Fruit fly (Drosophila melanogaster) whole organism, embryonic: ENCODE results near the gene CG9706.

Experiments
- Ada2b ChIP-seq: fragments of 200-800 bp; sonication (Bioruptor generic); IDR thresholded peaks from 2 replicates; pipeline ENCODE4 v1.3.6; 2022; ENCODE audit warnings: missing biosample characterization, missing genetic modification characterization
- Antp ChIP-seq: fragments of 200-800 bp; sonication (Bioruptor generic); optimal IDR thresholded peaks from 3 replicates; lab custom pipeline; 2016; ENCODE audit warnings: missing biosample characterization, missing genetic modification characterization
- B-H2 ChIP-seq: fragments of 200-800 bp; sonication (Bioruptor generic); optimal IDR thresholded peaks from 2 replicates; lab custom pipeline; 2018; ENCODE audit warnings: missing biosample characterization, mild to moderate bottlenecking, missing genetic modification characterization
- CG10209 ChIP-seq: fragments of 200-800 bp; sonication (Bioruptor generic); optimal IDR thresholded peaks from 3 replicates; lab custom pipeline; 2017; ENCODE audit warnings: missing biosample characterization, mild to moderate bottlenecking, missing genetic modification characterization, missing genetic modification reagents
- CG10431 ChIP-seq: fragments of 200-800 bp; sonication (Bioruptor generic); optimal IDR thresholded peaks from 3 replicates; lab custom pipeline; 2018; ENCODE audit warnings: missing biosample characterization, mild to moderate bottlenecking, missing genetic modification characterization
- CG11085 ChIP-seq: fragments of 200-800 bp; sonication (Bioruptor generic); IDR thresholded peaks from 2 replicates; pipeline ENCODE4 v1.3.6; 2022; ENCODE audit warnings: missing biosample characterization, missing genetic modification characterization
- CG12071 ChIP-seq: fragments of 200-800 bp; sonication (Bioruptor generic); optimal IDR thresholded peaks from 3 replicates; lab custom pipeline; 2018; ENCODE audit warnings: missing biosample characterization, mild to moderate bottlenecking, missing genetic modification characterization
- CG12236 ChIP-seq: fragments of 200-800 bp; sonication (Bioruptor generic); optimal IDR thresholded peaks from 2 replicates; lab custom pipeline; 2016; ENCODE audit warnings: missing biosample characterization, missing genetic modification characterization
- CG12391 ChIP-seq: fragments of 200-800 bp; sonication (Bioruptor generic); optimal IDR thresholded peaks from 3 replicates; lab custom pipeline; 2018; ENCODE audit warnings: missing biosample characterization, mild to moderate bottlenecking, missing genetic modification characterization, moderate library complexity
- CG13424 ChIP-seq: fragments of 200-800 bp; sonication (Bioruptor generic); optimal IDR thresholded peaks from 2 replicates; lab custom pipeline; 2019; ENCODE audit warnings: missing biosample characterization, mild to moderate bottlenecking, missing genetic modification characterization, moderate library complexity
- CG13894 ChIP-seq: fragments of 200-800 bp; sonication (Bioruptor generic); optimal IDR thresholded peaks from 3 replicates; lab custom pipeline; 2018; ENCODE audit warnings: missing biosample characterization, mild to moderate bottlenecking, missing genetic modification characterization, moderate library complexity
- CG14710 ChIP-seq: fragments of 200-800 bp; sonication (Bioruptor generic); optimal IDR thresholded peaks from 3 replicates; lab custom pipeline; 2019; ENCODE audit warnings: missing biosample characterization, mild to moderate bottlenecking, missing genetic modification characterization, moderate library complexity
- CG15269 ChIP-seq: fragments of 200-800 bp; sonication (Bioruptor generic); optimal IDR thresholded peaks from 2 replicates; lab custom pipeline; 2018; ENCODE audit warnings: missing biosample characterization, mild to moderate bottlenecking, missing genetic modification characterization, moderate library complexity
- CG17802 ChIP-seq: fragments of 200-800 bp; sonication (Bioruptor generic); optimal IDR thresholded peaks from 2 replicates; lab custom pipeline; 2018; ENCODE audit warnings: missing biosample characterization, mild to moderate bottlenecking, missing genetic modification characterization, moderate library complexity
- CG32772 ChIP-seq: fragments of 200-800 bp; sonication (Bioruptor generic); IDR thresholded peaks from 2 replicates; pipeline ENCODE4 v1.3.6; 2022; ENCODE audit warnings: missing biosample characterization, missing genetic modification characterization
- CG33557 ChIP-seq: fragments of 200-800 bp; sonication (Bioruptor generic); optimal IDR thresholded peaks from 2 replicates; lab custom pipeline; 2019; ENCODE audit warnings: missing biosample characterization, mild to moderate bottlenecking, missing genetic modification characterization, moderate library complexity
- CG34376 ChIP-seq: fragments of 200-800 bp; sonication (Bioruptor generic); optimal IDR thresholded peaks from 2 replicates; lab custom pipeline; 2018; ENCODE audit warnings: missing biosample characterization, mild to moderate bottlenecking, missing genetic modification characterization
- CG4360 ChIP-seq: fragments of 200-800 bp; sonication (Bioruptor generic); IDR thresholded peaks from 2 replicates; pipeline ENCODE4 v1.3.6; 2022; ENCODE audit warnings: missing biosample characterization, missing genetic modification characterization
- CG6654 ChIP-seq: fragments of 200-800 bp; sonication (Bioruptor generic); optimal IDR thresholded peaks from 2 replicates; lab custom pipeline; 2017; ENCODE audit warnings: missing biosample characterization, mild to moderate bottlenecking, missing genetic modification characterization
- CG6683 ChIP-seq: fragments of 200-800 bp; sonication (Bioruptor generic); optimal IDR thresholded peaks from 2 replicates; lab custom pipeline; 2017; ENCODE audit warnings: missing biosample characterization, mild to moderate bottlenecking, missing genetic modification characterization, missing genetic modification reagents
- CG7786 ChIP-seq: fragments of 200-800 bp; sonication (Bioruptor generic); optimal IDR thresholded peaks from 2 replicates; lab custom pipeline; 2016; ENCODE audit warnings: missing biosample characterization, missing genetic modification characterization
- CG7928 ChIP-seq: fragments of 200-800 bp; sonication (Bioruptor generic); optimal IDR thresholded peaks from 2 replicates; lab custom pipeline; 2017; ENCODE audit warnings: missing biosample characterization, mild to moderate bottlenecking, missing genetic modification characterization
- CG8290 ChIP-seq, 3 experiments: fragments of 200-800 bp; sonication (Bioruptor generic); optimal IDR thresholded peaks; 2 replicates each; lab custom pipeline; 2016 to 2019; ENCODE audit warnings: missing biosample characterization in 3 of 3, missing genetic modification characterization in 3 of 3, mild to moderate bottlenecking in 2 of 3, moderate library complexity in 1 of 3
- CG9797 ChIP-seq: fragments of 200-800 bp; sonication (Bioruptor generic); optimal IDR thresholded peaks from 3 replicates; lab custom pipeline; 2018; ENCODE audit warnings: missing biosample characterization, mild to moderate bottlenecking, missing genetic modification characterization
- CG9932 ChIP-seq: fragments of 200-800 bp; sonication (Bioruptor generic); IDR thresholded peaks from 2 replicates; pipeline ENCODE4 v1.3.6; 2022; ENCODE audit warnings: missing biosample characterization, missing genetic modification characterization
- CkIIα-i1 ChIP-seq: fragments of 200-800 bp; sonication (Bioruptor generic); IDR thresholded peaks from 2 replicates; pipeline ENCODE4 v1.3.6; 2022; ENCODE audit warnings: missing biosample characterization, missing genetic modification characterization
- Dek ChIP-seq: fragments of 200-800 bp; sonication (Bioruptor generic); optimal IDR thresholded peaks from 3 replicates; lab custom pipeline; 2019; ENCODE audit warnings: missing biosample characterization, mild to moderate bottlenecking, missing genetic modification characterization, moderate library complexity
- H15 ChIP-seq: fragments of 200-800 bp; sonication (Bioruptor generic); IDR thresholded peaks from 3 replicates; pipeline ENCODE4 v1.3.6; 2022; ENCODE audit warnings: missing biosample characterization, missing genetic modification characterization
- HmgZ ChIP-seq: fragments of 200-800 bp; sonication (Bioruptor generic); optimal IDR thresholded peaks from 2 replicates; lab custom pipeline; 2018; ENCODE audit warnings: missing biosample characterization, mild to moderate bottlenecking, missing genetic modification characterization
- Mrtf ChIP-seq: fragments of 200-800 bp; sonication (Bioruptor generic); IDR thresholded peaks from 3 replicates; pipeline ENCODE4 v1.3.6; 2022; ENCODE audit warnings: missing biosample characterization, missing genetic modification characterization
- Nf-YC ChIP-seq: fragments of 200-800 bp; optimal IDR thresholded peaks from 3 replicates; lab custom pipeline; 2019; ENCODE audit warnings: missing biosample characterization, mild to moderate bottlenecking, missing genetic modification characterization, moderate library complexity
- NfI ChIP-seq: fragments of 200-800 bp; sonication (Bioruptor generic); optimal IDR thresholded peaks from 3 replicates; lab custom pipeline; 2018; ENCODE audit warnings: missing biosample characterization, mild to moderate bottlenecking, missing genetic modification characterization, moderate library complexity
- br ChIP-seq: fragments of >200 bp; optimal IDR thresholded peaks from 2 replicates; lab custom pipeline; 2017
- chm ChIP-seq: fragments of 200-800 bp; sonication (Bioruptor generic); IDR thresholded peaks from 2 replicates; pipeline ENCODE4 v1.3.6; 2022; ENCODE audit warnings: missing biosample characterization, missing genetic modification characterization
- ci ChIP-seq: fragments of 200-800 bp; sonication (Bioruptor generic); IDR thresholded peaks from 3 replicates; pipeline ENCODE4 v1.3.6; 2022; ENCODE audit warnings: missing biosample characterization, missing genetic modification characterization
- dan ChIP-seq: fragments of 200-800 bp; sonication (Bioruptor generic); IDR thresholded peaks from 2 replicates; pipeline ENCODE4 v1.3.6; 2022; ENCODE audit warnings: missing biosample characterization, missing genetic modification characterization
- dmrt99B ChIP-seq: fragments of 200-800 bp; sonication (Bioruptor generic); optimal IDR thresholded peaks from 2 replicates; lab custom pipeline; 2018; ENCODE audit warnings: missing biosample characterization, mild to moderate bottlenecking, missing genetic modification characterization, moderate library complexity
- dpn ChIP-seq, 2 experiments: fragments of 200-800 bp; sonication (Bioruptor generic); optimal IDR thresholded peaks; 3 replicates each; lab custom pipeline; 2016; ENCODE audit warnings: missing biosample characterization in 2 of 2, missing genetic modification characterization in 2 of 2
- gce ChIP-seq: fragments of 200-800 bp; sonication (Bioruptor generic); IDR thresholded peaks from 3 replicates; pipeline ENCODE4 v1.3.6; 2022; ENCODE audit warnings: missing biosample characterization, missing genetic modification characterization
- hbn ChIP-seq: fragments of 200-800 bp; sonication (Bioruptor generic); IDR thresholded peaks from 2 replicates; pipeline ENCODE4 v1.3.6; 2022; ENCODE audit warnings: missing biosample characterization, missing genetic modification characterization; ENCODE audit not compliant: partially characterized antibody
- ind ChIP-seq: fragments of 200-800 bp; sonication (Bioruptor generic); optimal IDR thresholded peaks from 3 replicates; lab custom pipeline; 2016; ENCODE audit warnings: missing biosample characterization, missing genetic modification characterization
- inv ChIP-seq: fragments of 200-800 bp; sonication (Bioruptor generic); IDR thresholded peaks from 2 replicates; pipeline ENCODE4 v1.3.6; 2022; ENCODE audit warnings: missing biosample characterization, missing genetic modification characterization; ENCODE audit not compliant: partially characterized antibody
- jing ChIP-seq: fragments of 200-800 bp; sonication (Bioruptor generic); optimal IDR thresholded peaks from 2 replicates; lab custom pipeline; 2018; ENCODE audit warnings: missing biosample characterization, mild to moderate bottlenecking, missing genetic modification characterization
- luna ChIP-seq: fragments of 200-800 bp; sonication (Bioruptor generic); optimal IDR thresholded peaks from 2 replicates; lab custom pipeline; 2016; ENCODE audit warnings: missing biosample characterization, missing genetic modification characterization
- phol ChIP-seq: fragments of 200-800 bp; sonication (Bioruptor generic); optimal IDR thresholded peaks from 3 replicates; lab custom pipeline; 2018; ENCODE audit warnings: missing biosample characterization, mild to moderate bottlenecking, missing genetic modification characterization, moderate library complexity
- run ChIP-seq: fragments of 200-800 bp; sonication (Bioruptor generic); optimal IDR thresholded peaks from 3 replicates; lab custom pipeline; 2018; ENCODE audit warnings: missing biosample characterization, mild to moderate bottlenecking, missing genetic modification characterization
- sc ChIP-seq, 3 experiments: fragments of >200 bp in 2 of 3; fragments of 200-800 bp in 1 of 3; sonication (Bioruptor generic) in 1 of 3; optimal IDR thresholded peaks; 2 replicates in 2 of 3; 3 replicates in 1 of 3; lab custom pipeline; 2017; ENCODE audit warnings: mild to moderate bottlenecking in 1 of 3, missing biosample characterization in 1 of 3, missing genetic modification characterization in 1 of 3, missing genetic modification reagents in 1 of 3
- sd ChIP-seq: fragments of 200-800 bp; sonication (Bioruptor generic); optimal IDR thresholded peaks from 3 replicates; lab custom pipeline; 2018; ENCODE audit warnings: missing biosample characterization, mild to moderate bottlenecking, missing genetic modification characterization, moderate library complexity
- sqz ChIP-seq: fragments of 200-800 bp; sonication (Bioruptor generic); optimal IDR thresholded peaks from 3 replicates; lab custom pipeline; 2018; ENCODE audit warnings: missing biosample characterization, mild to moderate bottlenecking, missing genetic modification characterization
- tin ChIP-seq: fragments of 200-800 bp; sonication (Bioruptor generic); optimal IDR thresholded peaks from 3 replicates; lab custom pipeline; 2016; ENCODE audit warnings: missing biosample characterization, missing genetic modification characterization

Gene CG9706

dm6 chr3L:16760274-16760673 is 22.5 kb upstream of the CG9706 start (continued):
- TF ChIP-seq CG15269 (peak; percentile 32), inv (GFP tag; lab: Robert Waterston, UW) (no peak), CG8290 (GFP tag; optimal IDR thresholded peaks at IDR 0.05; lab: Kevin White, UChicago) (no peak), CG8290 (tag; optimal IDR thresholded peaks at IDR 0.05; lab: Kevin White, UChicago) (peak in 1 of 2 experiments; percentile 45), CG17802 (tag; lab: Kevin White, UChicago) (no peak), CG7928 (GFP tag; lab: Kevin White, UChicago) (no peak), Mrtf (no peak), CG9932 (GFP tag; lab: Robert Waterston, UW) (no peak), CG34376 (GFP tag; lab: Kevin White, UChicago) (no peak), run (tag; lab: Kevin White, UChicago) (no peak), CG33557 (GFP tag; lab: Kevin White, UChicago) (no peak), CG32772 (no peak), sc (optimal IDR thresholded peaks at IDR 0.05; lab: Kevin White, UChicago) (no peak), sc (GFP tag; optimal IDR thresholded peaks at IDR 0.05; lab: Kevin White, UChicago) (peak; percentile 36), CG11085 (GFP tag; lab: Robert Waterston, UW) (no peak), CG13424 (tag; lab: Kevin White, UChicago) (peak; percentile 20), ci (0 out of 3 replicates have a peak, but pooled peaks have one; percentile 45), CG4360 (GFP tag; lab: Robert Waterston, UW) (no peak), H15 (GFP tag; lab: Robert Waterston, UW) (no peak), Ada2b (no peak), Nf-YC (tag; lab: Kevin White, UChicago) (no peak), CG14710 (tag; lab: Kevin White, UChicago) (peak; percentile 9), sd (tag; lab: Kevin White, UChicago) (no peak), jing (GFP tag; lab: Kevin White, UChicago) (peak; percentile 18), dmrt99B (tag; lab: Kevin White, UChicago) (peak; percentile 57), br (lab: Kevin White, UChicago) (no peak), ind (no peak), CkIIα-i1 (no peak), CG7786 (GFP tag; lab: Kevin White, UChicago) (no peak), CG6654 (GFP tag; lab: Kevin White, UChicago) (no peak), CG12071 (peak; percentile 18), dpn (GFP tag; optimal IDR thresholded peaks at IDR 0.05; lab: Kevin White, UChicago) (peak in 1 of 2 experiments; percentile 32), CG9797 (no peak), B-H2 (GFP tag; lab: Kevin White, UChicago) (no peak), hbn (GFP tag; lab: Robert Waterston, UW) (no peak), CG12236 (no peak), luna (GFP tag; lab: Kevin White, UChicago) (no peak), dan (GFP tag; lab: Robert Waterston, UW) (no peak), tin (GFP tag; lab: Kevin White, UChicago) (no peak), CG10431 (GFP tag; lab: Kevin White, UChicago) (no peak), CG10209 (peak; percentile 20), sqz (no peak), chm (GFP tag; lab: Robert Waterston, UW) (peak; percentile 48; the same call in 1 of the 2 replicates), CG6683 (GFP tag; lab: Kevin White, UChicago) (no peak), gce (GFP tag; lab: Robert Waterston, UW) (no peak), HmgZ (no peak), NfI (peak; percentile 28), CG12391 (tag; lab: Kevin White, UChicago) (peak; percentile 47), Dek (no peak), CG13894 (tag; lab: Kevin White, UChicago) (peak; percentile 13), Antp (GFP tag; lab: Kevin White, UChicago) (peak; percentile 25), phol (tag; lab: Kevin White, UChicago) (peak; percentile 49)
